Worm (Caenorhabditis elegans) whole organism, L4 larva: ENCODE data around the gene nhr-26.

Experiments
- F10B5.3 ChIP-seq: sonication (generic microtip); optimal IDR thresholded peaks from 2 replicates; lab custom pipeline; 2016; ENCODE audit warnings: mild to moderate bottlenecking, missing genetic modification characterization, missing compliant biosample characterization
- F26F4.8 ChIP-seq: fragments of 200-800 bp; sonication (Bioruptor generic); conservative IDR thresholded peaks from 2 replicates; pipeline ENCODE4 v1.3.6; 2022; ENCODE audit warnings: missing genetic modification characterization, missing compliant biosample characterization
- F44E2.7 ChIP-seq: fragments of 200-800 bp; sonication (Bioruptor generic); IDR thresholded peaks from 2 replicates; pipeline ENCODE4 v2.1.2; 2022; ENCODE audit warnings: missing genetic modification characterization, missing compliant biosample characterization
- R02D3.7 ChIP-seq: fragments of 150-350 bp; sonication (generic microtip); optimal IDR thresholded peaks from 3 replicates; lab custom pipeline; 2014; ENCODE audit warnings: missing biosample characterization, missing genetic modification characterization
- T26A8.4 ChIP-seq: fragments of 200-800 bp; sonication (Bioruptor generic); IDR thresholded peaks from 2 replicates; pipeline ENCODE4 v1.3.6; 2022; ENCODE audit warnings: missing genetic modification characterization, missing compliant biosample characterization
- Y75B8A.6 ChIP-seq: fragments of 200-800 bp; sonication (Bioruptor generic); IDR thresholded peaks from 2 replicates; pipeline ENCODE4 v1.3.6; 2022; ENCODE audit warnings: missing genetic modification reagents, missing genetic modification characterization, missing compliant biosample characterization
- ZK337.2 ChIP-seq: fragments of 200-800 bp; sonication (Bioruptor generic); IDR thresholded peaks from 2 replicates; pipeline ENCODE4 v1.3.6; 2022; ENCODE audit warnings: missing genetic modification reagents, missing genetic modification characterization, missing compliant biosample characterization
- aha-1 ChIP-seq: fragments of 150-350 bp; peaks from one replicate; lab custom pipeline; 2014; ENCODE audit warnings: missing biosample characterization, missing genetic modification characterization
- ama-1 ChIP-seq: fragments of 150-350 bp; optimal IDR thresholded peaks from 2 replicates; lab custom pipeline; 2014; ENCODE audit warnings: inconsistent platforms, mixed read lengths
- arid-1 ChIP-seq: fragments of 200-800 bp; sonication (Bioruptor generic); conservative IDR thresholded peaks from 2 replicates; pipeline ENCODE4 v1.3.6; 2022; ENCODE audit warnings: missing genetic modification reagents, missing genetic modification characterization, missing compliant biosample characterization
- attf-4 ChIP-seq: sonication (generic microtip); optimal IDR thresholded peaks from 3 replicates; lab custom pipeline; 2017; ENCODE audit warnings: missing biosample characterization, missing genetic modification characterization
- ceh-28 ChIP-seq: fragments of 150-350 bp; optimal IDR thresholded peaks from 2 replicates; lab custom pipeline; 2014; ENCODE audit warnings: missing biosample characterization, missing genetic modification reagents, missing genetic modification characterization
- ceh-62 ChIP-seq: sonication (generic microtip); optimal IDR thresholded peaks from 2 replicates; lab custom pipeline; 2017; ENCODE audit warnings: missing biosample characterization, missing genetic modification characterization
- ceh-82 ChIP-seq: sonication (generic microtip); optimal IDR thresholded peaks from 2 replicates; lab custom pipeline; 2017; ENCODE audit warnings: missing biosample characterization, missing genetic modification characterization
- ces-1 ChIP-seq: fragments of 150-350 bp; sonication (generic microtip); optimal IDR thresholded peaks from 4 replicates; lab custom pipeline; 2014; ENCODE audit warnings: missing biosample characterization, missing genetic modification reagents, missing genetic modification characterization
- ctbp-1 ChIP-seq: fragments of 200-800 bp; sonication (Bioruptor generic); IDR thresholded peaks from 2 replicates; pipeline ENCODE4 v1.3.6; 2022; ENCODE audit warnings: missing genetic modification reagents, missing genetic modification characterization, missing compliant biosample characterization
- daf-8 ChIP-seq: fragments of 200-800 bp; sonication (Bioruptor generic); IDR thresholded peaks from 2 replicates; pipeline ENCODE4 v1.3.6; 2022; ENCODE audit warnings: missing genetic modification characterization, missing compliant biosample characterization
- dmd-6 ChIP-seq: fragments of 200-800 bp; sonication (Bioruptor generic); IDR thresholded peaks from 2 replicates; pipeline ENCODE4 v1.3.6; 2022; ENCODE audit warnings: missing genetic modification reagents, missing genetic modification characterization, missing compliant biosample characterization
- duxl-1 ChIP-seq: sonication (generic microtip); optimal IDR thresholded peaks from 2 replicates; lab custom pipeline; 2016; ENCODE audit warnings: mild to moderate bottlenecking, missing genetic modification characterization, moderate library complexity, missing compliant biosample characterization; ENCODE audit not compliant: poor library complexity
- dve-1 ChIP-seq: sonication (generic microtip); optimal IDR thresholded peaks from 2 replicates; lab custom pipeline; 2017; ENCODE audit warnings: antibody characterized with exemption, mild to moderate bottlenecking, missing genetic modification characterization, missing compliant biosample characterization; ENCODE audit not compliant: insufficient read depth
- hlh-11 ChIP-seq: fragments of 200-800 bp; sonication (Bioruptor generic); optimal IDR thresholded peaks from 2 replicates; lab custom pipeline; 2018; ENCODE audit warnings: mild to moderate bottlenecking, missing genetic modification characterization, missing compliant biosample characterization
- hlh-30 ChIP-seq: sonication (generic microtip); optimal IDR thresholded peaks from 2 replicates; lab custom pipeline; 2017; ENCODE audit warnings: antibody characterized with exemption, mild to moderate bottlenecking, missing genetic modification characterization, missing compliant biosample characterization; ENCODE audit not compliant: insufficient read depth
- hmg-1.1 ChIP-seq: fragments of 200-800 bp; sonication (Bioruptor generic); IDR thresholded peaks from 2 replicates; pipeline ENCODE4 v1.3.6; 2022; ENCODE audit warnings: missing genetic modification reagents, missing genetic modification characterization, missing compliant biosample characterization
- jun-1 ChIP-seq: fragments of 150-350 bp; optimal IDR thresholded peaks from 2 replicates; lab custom pipeline; 2014; ENCODE audit warnings: missing biosample characterization, missing genetic modification reagents, missing genetic modification characterization
- lin-38 ChIP-seq: fragments of 200-800 bp; sonication (Bioruptor generic); IDR thresholded peaks from 2 replicates; pipeline ENCODE4 v1.3.6; 2022; ENCODE audit warnings: missing genetic modification reagents, missing genetic modification characterization, missing compliant biosample characterization
- lin-39 ChIP-seq: fragments of 150-350 bp; optimal IDR thresholded peaks from 2 replicates; lab custom pipeline; 2014; ENCODE audit warnings: missing biosample characterization, missing genetic modification reagents, missing genetic modification characterization
- lsy-2 ChIP-seq, 2 experiments: fragments of 150-350 bp in 1 of 2; sonication (generic microtip) in 1 of 2; optimal IDR thresholded peaks; 2 replicates each; lab custom pipeline; 2014 to 2017; ENCODE audit warnings: missing biosample characterization in 2 of 2, missing genetic modification characterization in 2 of 2
- madf-5 ChIP-seq, 2 experiments: fragments of 200-800 bp; sonication (Bioruptor generic); IDR thresholded peaks; 2 replicates each; pipeline ENCODE4 v1.3.6; 2022; ENCODE audit warnings: missing compliant biosample characterization in 2 of 2, missing genetic modification characterization in 2 of 2
- madf-9 ChIP-seq: fragments of 200-800 bp; sonication (Bioruptor generic); conservative IDR thresholded peaks from 2 replicates; pipeline ENCODE4 v1.3.6; 2022; ENCODE audit warnings: missing genetic modification reagents, missing genetic modification characterization, missing compliant biosample characterization
- mdl-1 ChIP-seq, 2 experiments: fragments of 150-350 bp in 1 of 2; sonication (generic microtip) in 1 of 2; optimal IDR thresholded peaks; 2 replicates each; lab custom pipeline; 2014 to 2017; ENCODE audit warnings: missing biosample characterization in 2 of 2, missing genetic modification characterization in 2 of 2
- mep-1 ChIP-seq: fragments of 150-350 bp; sonication (generic microtip); optimal IDR thresholded peaks from 3 replicates; lab custom pipeline; 2014; ENCODE audit warnings: missing biosample characterization, missing genetic modification characterization
- mxl-2 ChIP-seq: fragments of 200-800 bp; sonication (Bioruptor generic); conservative IDR thresholded peaks from 2 replicates; pipeline ENCODE4 v1.3.6; 2022; ENCODE audit warnings: missing genetic modification reagents, missing genetic modification characterization, missing compliant biosample characterization
- nhr-10 ChIP-seq: fragments of 150-350 bp; optimal IDR thresholded peaks from 2 replicates; lab custom pipeline; 2014; ENCODE audit warnings: missing biosample characterization, missing genetic modification characterization
- nhr-25 ChIP-seq: sonication (generic microtip); optimal IDR thresholded peaks from 2 replicates; lab custom pipeline; 2017; ENCODE audit warnings: missing genetic modification characterization, mild to moderate bottlenecking, missing compliant biosample characterization, antibody characterized with exemption, moderate library complexity, borderline replicate concordance; ENCODE audit not compliant: insufficient read depth
- nhr-28 ChIP-seq: fragments of 150-350 bp; optimal IDR thresholded peaks from 2 replicates; lab custom pipeline; 2014; ENCODE audit warnings: missing biosample characterization, missing genetic modification characterization
- nhr-41 ChIP-seq: fragments of 200-800 bp; sonication (Bioruptor generic); IDR thresholded peaks from 2 replicates; pipeline ENCODE4 v1.3.6; 2022; ENCODE audit warnings: missing genetic modification reagents, missing genetic modification characterization, missing compliant biosample characterization
- nhr-42 ChIP-seq: fragments of 200-800 bp; sonication (Bioruptor generic); IDR thresholded peaks from 2 replicates; pipeline ENCODE4 v1.3.6; 2022; ENCODE audit warnings: missing genetic modification characterization, missing compliant biosample characterization
- nhr-77 ChIP-seq: fragments of 150-350 bp; optimal IDR thresholded peaks from 2 replicates; lab custom pipeline; 2014; ENCODE audit warnings: missing biosample characterization, missing genetic modification characterization
- pqm-1 ChIP-seq: sonication (generic microtip); optimal IDR thresholded peaks from 2 replicates; lab custom pipeline; 2017; ENCODE audit warnings: missing biosample characterization, missing genetic modification characterization
- rbr-2 ChIP-seq: sonication (generic microtip); optimal IDR thresholded peaks from 2 replicates; lab custom pipeline; 2016; ENCODE audit warnings: missing genotype, missing genetic modification characterization, missing compliant biosample characterization
- sdz-12 ChIP-seq: fragments of 200-800 bp; sonication (Bioruptor generic); optimal IDR thresholded peaks from 2 replicates; lab custom pipeline; 2018; ENCODE audit warnings: mild to moderate bottlenecking, missing genetic modification characterization, missing compliant biosample characterization
- snpc-4 ChIP-seq: fragments of 150-350 bp; optimal IDR thresholded peaks from 2 replicates; lab custom pipeline; 2014; ENCODE audit warnings: missing biosample characterization, missing genetic modification characterization
- spr-1 ChIP-seq: sonication (generic microtip); optimal IDR thresholded peaks from 2 replicates; lab custom pipeline; 2016; ENCODE audit warnings: mild to moderate bottlenecking, missing genetic modification characterization, missing compliant biosample characterization
- spr-3 ChIP-seq: fragments of 200-800 bp; sonication (Bioruptor generic); optimal IDR thresholded peaks from 2 replicates; lab custom pipeline; 2018; ENCODE audit warnings: mild to moderate bottlenecking, missing genetic modification characterization, missing compliant biosample characterization
- tag-97 ChIP-seq: fragments of 200-800 bp; sonication (Bioruptor generic); IDR thresholded peaks from 2 replicates; pipeline ENCODE4 v1.3.6; 2022; ENCODE audit warnings: missing genetic modification characterization, missing compliant biosample characterization
- tra-1 ChIP-seq: fragments of 200-800 bp; sonication (Bioruptor generic); IDR thresholded peaks from 2 replicates; pipeline ENCODE4 v1.3.6; 2022; ENCODE audit warnings: missing genetic modification reagents, missing genetic modification characterization, missing compliant biosample characterization
- unc-130 ChIP-seq: sonication (generic microtip); optimal IDR thresholded peaks from 2 replicates; lab custom pipeline; 2016; ENCODE audit warnings: missing genetic modification reagents, missing genetic modification characterization, missing compliant biosample characterization
- zag-1 ChIP-seq: fragments of 150-350 bp; optimal IDR thresholded peaks from 2 replicates; lab custom pipeline; 2014; ENCODE audit warnings: missing biosample characterization, missing genetic modification characterization
- zfp-3 ChIP-seq: fragments of 200-800 bp; sonication (Bioruptor generic); conservative IDR thresholded peaks from 2 replicates; pipeline ENCODE4 v1.3.6; 2022; ENCODE audit warnings: missing genetic modification reagents, missing genetic modification characterization, missing compliant biosample characterization
- zip-11 ChIP-seq: fragments of 200-800 bp; sonication (Bioruptor generic); IDR thresholded peaks from 2 replicates; pipeline ENCODE4 v1.3.6; 2022; ENCODE audit warnings: missing genetic modification characterization, missing compliant biosample characterization
- zip-2 ChIP-seq: fragments of 150-350 bp; optimal IDR thresholded peaks from 2 replicates; lab custom pipeline; 2014; ENCODE audit warnings: missing biosample characterization, missing genetic modification characterization

nhr-26 gene

ce11 chrX:12663537-12663936 lies 36.7 kb downstream of the nhr-26 start, which contains the start of gene nlp-76 (continued):
- TF ChIP-seq zip-11 (no peak), ceh-28 (no peak), mep-1 (tag; lab: Kevin White, UChicago) (peak; percentile 41), tag-97 (no peak), T26A8.4 (no peak; the same call in 1 of the 2 replicates), jun-1 (tag; lab: Kevin White, UChicago) (no peak), nhr-10 (no peak), lin-39 (tag; lab: Kevin White, UChicago) (no peak), mdl-1 (tag; optimal IDR thresholded peaks at IDR 0.05; lab: Kevin White, UChicago) (no peak), daf-8 (GFP tag; lab: Robert Waterston, UW) (no peak), ceh-82 (tag; lab: Kevin White, UChicago) (no peak), hlh-30 (tag; lab: Kevin White, UChicago) (peak; percentile 56), Y75B8A.6 (GFP tag; lab: Robert Waterston, UW) (no peak), nhr-42 (no peak), sdz-12 (GFP tag; lab: Kevin White, UChicago) (peak; percentile 15), madf-5 (GFP tag; IDR thresholded peaks at IDR 0.05; lab: Robert Waterston, UW) (no peak), dve-1 (tag; lab: Kevin White, UChicago) (no peak), ces-1 (GFP tag; lab: Kevin White, UChicago) (no peak), snpc-4 (tag; lab: Kevin White, UChicago) (no peak), tra-1 (GFP tag; lab: Robert Waterston, UW) (no peak), ZK337.2 (GFP tag; lab: Robert Waterston, UW) (no peak), hlh-11 (tag; lab: Kevin White, UChicago) (no peak), nhr-41 (GFP tag; lab: Robert Waterston, UW) (no peak), lin-38 (GFP tag; lab: Robert Waterston, UW) (0 out of 2 replicates have a peak, but pooled peaks have one; percentile 6), lsy-2 (tag; optimal IDR thresholded peaks at IDR 0.05; lab: Kevin White, UChicago) (peak in 1 of 2 experiments; percentile 37), spr-3 (GFP tag; lab: Kevin White, UChicago) (peak; percentile 39), aha-1 (peak; percentile 98), F10B5.3 (tag; lab: Kevin White, UChicago) (no peak), unc-130 (GFP tag; lab: Kevin White, UChicago) (no peak), arid-1 (GFP tag; lab: Robert Waterston, UW) (no peak), attf-4 (tag; lab: Kevin White, UChicago) (no peak), F26F4.8 (GFP tag; lab: Robert Waterston, UW) (no peak), ama-1 (lab: Kevin White, UChicago) (no peak), zag-1 (tag; lab: Kevin White, UChicago) (no peak), hmg-1.1 (GFP tag; lab: Robert Waterston, UW) (0 out of 2 replicates have a peak, but pooled peaks have one; percentile 36), rbr-2 (no peak), nhr-28 (tag; lab: Kevin White, UChicago) (no peak), zip-2 (tag; lab: Kevin White, UChicago) (no peak)

ce11 chrX:12663114-12663513 lies 37.2 kb downstream of the nhr-26 start:
- TF ChIP-seq aha-1 (peak; percentile 95), arid-1 (GFP tag; lab: Robert Waterston, UW) (no peak), ctbp-1 (GFP tag; lab: Robert Waterston, UW) (peak; percentile 21; the same call in 1 of the 2 replicates), dmd-6 (GFP tag; lab: Robert Waterston, UW) (no peak), hlh-11 (tag; lab: Kevin White, UChicago) (no peak), pqm-1 (tag; lab: Kevin White, UChicago) (no peak), mxl-2 (GFP tag; lab: Robert Waterston, UW) (no peak), jun-1 (tag; lab: Kevin White, UChicago) (no peak), F44E2.7 (GFP tag; lab: Robert Waterston, UW) (no peak), madf-9 (GFP tag; lab: Robert Waterston, UW) (no peak), zfp-3 (GFP tag; lab: Robert Waterston, UW) (no peak), nhr-25 (tag; lab: Kevin White, UChicago) (peak; percentile 47), dve-1 (tag; lab: Kevin White, UChicago) (no peak), hmg-1.1 (GFP tag; lab: Robert Waterston, UW) (no peak), nhr-77 (tag; lab: Kevin White, UChicago) (no peak), nhr-42 (no peak), daf-8 (GFP tag; lab: Robert Waterston, UW) (no peak), spr-1 (tag; lab: Kevin White, UChicago) (no peak), ceh-62 (no peak), duxl-1 (tag; lab: Kevin White, UChicago) (peak; percentile 10), R02D3.7 (no peak)
- TF ChIP-seq, all 104 proteins: peak for 4
